Fruit fly (Drosophila melanogaster): ENCODE measurements around the gene CG2611.

DNA sequence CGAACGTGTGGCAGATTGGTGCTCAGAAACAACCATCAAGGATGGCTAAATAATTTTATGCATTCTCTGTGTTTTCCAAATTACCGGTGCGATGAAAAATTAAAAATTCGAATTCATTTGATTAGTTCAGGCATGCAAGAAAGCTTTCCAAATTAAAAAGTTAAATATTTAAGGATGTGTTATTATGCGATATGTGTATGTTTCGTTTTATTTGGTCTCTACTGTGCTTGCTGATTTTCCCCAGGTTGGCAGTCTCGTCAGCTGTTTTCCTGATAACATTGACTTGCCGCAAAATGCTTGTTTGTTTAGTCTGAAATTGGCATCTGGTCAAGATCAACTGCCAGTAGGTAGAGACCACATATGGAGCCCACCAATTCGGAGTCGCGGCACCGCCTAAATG, at the start of gene CG2611:
- no peak for TF ChIP-seq Abd-B (GFP tag; optimal IDR thresholded peaks at IDR 0.05)
- TF ChIP-seq Hr78 (GFP tag; optimal IDR thresholded peaks at IDR 0.05) = no peak
- no peak for TF ChIP-seq pan (optimal IDR thresholded peaks at IDR 0.05)
- peak; percentile 79 for TF ChIP-seq Hr83 (GFP tag; optimal IDR thresholded peaks at IDR 0.05; ENCODE audit: poor library complexity, severe bottlenecking)
- peak; percentile 63 for TF ChIP-seq h (GFP tag; optimal IDR thresholded peaks at IDR 0.05)
- no peak for TF ChIP-seq psq (GFP tag; optimal IDR thresholded peaks at IDR 0.05)
- no peak for TF ChIP-seq dmrt93B (GFP tag; optimal IDR thresholded peaks at IDR 0.05)
- no peak for TF ChIP-seq dl (GFP tag; optimal IDR thresholded peaks at IDR 0.05; ENCODE audit: insufficient read depth in 1 of 2, partially characterized antibody in 2 of 2)
- TF ChIP-seq Rel (GFP tag; optimal IDR thresholded peaks at IDR 0.05) = no peak
- TF ChIP-seq Rel (tag; optimal IDR thresholded peaks at IDR 0.05) = no peak
- TF ChIP-seq lola (GFP tag; optimal IDR thresholded peaks at IDR 0.05) = no peak
- no peak for TF ChIP-seq jim (GFP tag; optimal IDR thresholded peaks at IDR 0.05)

All from whole organism, wandering third instar larva.